Fruit fly (Drosophila melanogaster) whole organism, embryonic: Measurements from ENCODE around the gene Tgt.
A peak's percentile ranks its signal among the peaks of the same experiment; 100 is the strongest.

Experiments used
- CG10565 ChIP-seq: fragments of 200-800 bp; sonication (Bioruptor generic); optimal IDR thresholded peaks from 3 replicates; lab custom pipeline; 2016; ENCODE audit warnings: missing biosample characterization, mild to moderate bottlenecking, missing genetic modification characterization
- CG11247 ChIP-seq: fragments of 200-800 bp; sonication (Bioruptor generic); IDR thresholded peaks from 2 replicates; pipeline ENCODE4 v1.3.6; 2022; ENCODE audit warnings: missing biosample characterization, missing genetic modification characterization
- CG11456 ChIP-seq: fragments of 200-800 bp; sonication (Bioruptor generic); IDR thresholded peaks from 3 replicates; pipeline ENCODE4 v1.3.6; 2022; ENCODE audit warnings: missing biosample characterization, missing genetic modification characterization
- CG11696 ChIP-seq: fragments of 200-800 bp; sonication (Bioruptor generic); IDR thresholded peaks from 2 replicates; pipeline ENCODE4 v1.3.6; 2022; ENCODE audit warnings: missing biosample characterization, missing genetic modification characterization
- CG11723 ChIP-seq: fragments of 200-800 bp; sonication (Bioruptor generic); optimal IDR thresholded peaks from 2 replicates; lab custom pipeline; 2017; ENCODE audit warnings: missing biosample characterization, mild to moderate bottlenecking, missing genetic modification characterization
- CG12391 ChIP-seq: fragments of 200-800 bp; sonication (Bioruptor generic); optimal IDR thresholded peaks from 3 replicates; lab custom pipeline; 2018; ENCODE audit warnings: missing biosample characterization, mild to moderate bottlenecking, missing genetic modification characterization, moderate library complexity
- CG12659 ChIP-seq: fragments of 200-800 bp; sonication (Bioruptor generic); optimal IDR thresholded peaks from 3 replicates; lab custom pipeline; 2017; ENCODE audit warnings: mild to moderate bottlenecking, missing biosample characterization, missing genetic modification reagents, missing genetic modification characterization
- CG14667 ChIP-seq: fragments of 200-800 bp; sonication (Bioruptor generic); IDR thresholded peaks from 2 replicates; pipeline ENCODE4 v1.3.6; 2022; ENCODE audit warnings: missing biosample characterization, missing genetic modification characterization
- CG15269 ChIP-seq: fragments of 200-800 bp; sonication (Bioruptor generic); optimal IDR thresholded peaks from 2 replicates; lab custom pipeline; 2018; ENCODE audit warnings: missing biosample characterization, mild to moderate bottlenecking, missing genetic modification characterization, moderate library complexity
- CG16863 ChIP-seq: fragments of 200-800 bp; sonication (Bioruptor generic); optimal IDR thresholded peaks from 3 replicates; lab custom pipeline; 2016; ENCODE audit warnings: missing biosample characterization, missing genetic modification characterization
- CG1792 ChIP-seq: fragments of 200-800 bp; sonication (Bioruptor generic); optimal IDR thresholded peaks from 2 replicates; lab custom pipeline; 2016; ENCODE audit warnings: missing biosample characterization, missing genetic modification characterization
- CG2199 ChIP-seq: fragments of 200-800 bp; sonication (Bioruptor generic); IDR thresholded peaks from 3 replicates; pipeline ENCODE4 v1.3.6; 2022; ENCODE audit warnings: missing biosample characterization, missing genetic modification characterization
- CG2678 ChIP-seq: fragments of 200-800 bp; sonication (Bioruptor generic); optimal IDR thresholded peaks from 3 replicates; lab custom pipeline; 2019; ENCODE audit warnings: missing biosample characterization, mild to moderate bottlenecking, missing genetic modification characterization, moderate library complexity
- CG2889 ChIP-seq: fragments of 200-800 bp; sonication (Bioruptor generic); IDR thresholded peaks from 3 replicates; pipeline ENCODE4 v1.3.6; 2022; ENCODE audit warnings: missing biosample characterization, missing genetic modification characterization
- CG30403 ChIP-seq: fragments of 200-800 bp; sonication (Bioruptor generic); optimal IDR thresholded peaks from 3 replicates; lab custom pipeline; 2016; ENCODE audit warnings: missing biosample characterization, missing genetic modification characterization
- CG34422 ChIP-seq: fragments of 200-800 bp; sonication (Bioruptor generic); IDR thresholded peaks from 3 replicates; pipeline ENCODE4 v1.3.6; 2022; ENCODE audit warnings: missing biosample characterization, missing genetic modification characterization
- CG5953 ChIP-seq: fragments of 200-800 bp; sonication (Bioruptor generic); IDR thresholded peaks from 2 replicates; pipeline ENCODE4 v1.3.6; 2022; ENCODE audit warnings: missing biosample characterization, missing genetic modification characterization
- CG6175 ChIP-seq: fragments of 200-800 bp; sonication (Bioruptor generic); IDR thresholded peaks from 3 replicates; pipeline ENCODE4 v1.3.6; 2022; ENCODE audit warnings: missing biosample characterization, missing genetic modification characterization
- CG6689 ChIP-seq: fragments of 200-800 bp; sonication (Bioruptor generic); IDR thresholded peaks from 2 replicates; pipeline ENCODE4 v1.3.6; 2022; ENCODE audit warnings: missing biosample characterization, missing genetic modification characterization
- CG6854 ChIP-seq: fragments of 200-800 bp; sonication (Bioruptor generic); optimal IDR thresholded peaks from 3 replicates; lab custom pipeline; 2017; ENCODE audit warnings: missing biosample characterization, mild to moderate bottlenecking, missing genetic modification characterization
- CG7556 ChIP-seq: fragments of 200-800 bp; sonication (Bioruptor generic); optimal IDR thresholded peaks from 2 replicates; lab custom pipeline; 2017; ENCODE audit warnings: missing biosample characterization, mild to moderate bottlenecking, missing genetic modification characterization
- CG7839 ChIP-seq: fragments of 200-800 bp; sonication (Bioruptor generic); optimal IDR thresholded peaks from 3 replicates; lab custom pipeline; 2018; ENCODE audit warnings: missing biosample characterization, mild to moderate bottlenecking, missing genetic modification characterization, moderate library complexity
- CG9797 ChIP-seq: fragments of 200-800 bp; sonication (Bioruptor generic); optimal IDR thresholded peaks from 3 replicates; lab custom pipeline; 2018; ENCODE audit warnings: missing biosample characterization, mild to moderate bottlenecking, missing genetic modification characterization
- CG9817 ChIP-seq: fragments of 200-800 bp; sonication (Bioruptor generic); optimal IDR thresholded peaks from 2 replicates; lab custom pipeline; 2018; ENCODE audit warnings: missing biosample characterization, mild to moderate bottlenecking, missing genetic modification characterization, moderate library complexity
- CHES-1-like ChIP-seq: fragments of 200-800 bp; sonication (Bioruptor generic); optimal IDR thresholded peaks from 2 replicates; lab custom pipeline; 2016; ENCODE audit warnings: missing biosample characterization, missing genetic modification characterization
- CrebB ChIP-seq: fragments of 200-800 bp; sonication (Bioruptor generic); optimal IDR thresholded peaks from 3 replicates; lab custom pipeline; 2018; ENCODE audit warnings: missing biosample characterization, mild to moderate bottlenecking, missing genetic modification characterization
- Eip74EF ChIP-seq, 2 experiments: fragments of 200-800 bp in 1 of 2; fragments of >200 bp in 1 of 2; sonication (Bioruptor generic) in 1 of 2; optimal IDR thresholded peaks; 2 replicates each; lab custom pipeline; 2017 to 2019; ENCODE audit warnings: missing biosample characterization in 2 of 2, missing genetic modification characterization in 2 of 2, mild to moderate bottlenecking in 1 of 2, moderate library complexity in 1 of 2
- GATAe ChIP-seq: fragments of 200-800 bp; sonication (Bioruptor generic); conservative IDR thresholded peaks from 2 replicates; pipeline ENCODE4 v1.3.6; 2022; ENCODE audit warnings: missing biosample characterization, missing genetic modification characterization
- Hr39 ChIP-seq: fragments of >200 bp; optimal IDR thresholded peaks from 2 replicates; lab custom pipeline; 2017
- Mad ChIP-seq: fragments of 200-800 bp; sonication (Bioruptor generic); optimal IDR thresholded peaks from 2 replicates; lab custom pipeline; 2016; ENCODE audit warnings: missing biosample characterization, missing genetic modification characterization
- Nf-YA ChIP-seq: fragments of 200-800 bp; sonication (Bioruptor generic); IDR thresholded peaks from 2 replicates; pipeline ENCODE4 v1.3.6; 2022; ENCODE audit warnings: missing biosample characterization, missing genetic modification characterization
- Nf-YC ChIP-seq: fragments of 200-800 bp; optimal IDR thresholded peaks from 3 replicates; lab custom pipeline; 2019; ENCODE audit warnings: missing biosample characterization, mild to moderate bottlenecking, missing genetic modification characterization, moderate library complexity
- Optix ChIP-seq: fragments of 200-800 bp; sonication (Bioruptor generic); IDR thresholded peaks from 3 replicates; pipeline ENCODE4 v1.3.6; 2022; ENCODE audit warnings: missing biosample characterization, missing genetic modification characterization
- Xrp1 ChIP-seq: fragments of 200-800 bp; sonication (Bioruptor generic); IDR thresholded peaks from 2 replicates; pipeline ENCODE4 v1.3.6; 2022; ENCODE audit warnings: missing biosample characterization, missing genetic modification characterization
- amos ChIP-seq: fragments of 200-800 bp; sonication (Bioruptor generic); IDR thresholded peaks from 2 replicates; pipeline ENCODE4 v1.3.6; 2022; ENCODE audit warnings: missing biosample characterization, missing genetic modification characterization; ENCODE audit not compliant: partially characterized antibody
- aop ChIP-seq: fragments of 200-800 bp; sonication (Bioruptor generic); IDR thresholded peaks from 2 replicates; pipeline ENCODE4 v1.3.6; 2022; ENCODE audit warnings: missing biosample characterization, missing genetic modification characterization
- bigmax ChIP-seq: fragments of 200-800 bp; sonication (Bioruptor generic); optimal IDR thresholded peaks from 2 replicates; lab custom pipeline; 2018; ENCODE audit warnings: missing biosample characterization, mild to moderate bottlenecking, missing genetic modification characterization
- chinmo ChIP-seq: fragments of 200-800 bp; sonication (Bioruptor generic); IDR thresholded peaks from 4 replicates; pipeline ENCODE4 v1.3.6; 2022; ENCODE audit warnings: missing biosample characterization, missing genetic modification characterization; ENCODE audit not compliant: partially characterized antibody
- crol ChIP-seq: fragments of 200-800 bp; sonication (Bioruptor generic); IDR thresholded peaks from 2 replicates; pipeline ENCODE4 v1.3.6; 2022; ENCODE audit warnings: missing biosample characterization, missing genetic modification characterization
- crp ChIP-seq, 2 experiments: fragments of 200-800 bp; sonication (Bioruptor generic); optimal IDR thresholded peaks; 2 replicates in 1 of 2; 3 replicates in 1 of 2; lab custom pipeline; 2017; ENCODE audit warnings: missing biosample characterization in 2 of 2, missing genetic modification characterization in 2 of 2, mild to moderate bottlenecking in 1 of 2, moderate library complexity in 1 of 2
- eve ChIP-seq, 2 experiments: fragments of >200 bp; optimal IDR thresholded peaks; 2 replicates each; lab custom pipeline; 2017; ENCODE audit warnings: missing biosample characterization in 2 of 2, missing genetic modification characterization in 2 of 2
- fru ChIP-seq: fragments of >200 bp; optimal IDR thresholded peaks from 2 replicates; lab custom pipeline; 2017
- gce ChIP-seq: fragments of 200-800 bp; sonication (Bioruptor generic); IDR thresholded peaks from 3 replicates; pipeline ENCODE4 v1.3.6; 2022; ENCODE audit warnings: missing biosample characterization, missing genetic modification characterization
- hbn ChIP-seq: fragments of 200-800 bp; sonication (Bioruptor generic); IDR thresholded peaks from 2 replicates; pipeline ENCODE4 v1.3.6; 2022; ENCODE audit warnings: missing biosample characterization, missing genetic modification characterization; ENCODE audit not compliant: partially characterized antibody
- mam ChIP-seq: fragments of 200-800 bp; sonication (Bioruptor generic); optimal IDR thresholded peaks from 3 replicates; lab custom pipeline; 2016; ENCODE audit warnings: missing biosample characterization, missing genetic modification characterization
- nerfin-1 ChIP-seq: fragments of 200-800 bp; sonication (Bioruptor generic); optimal IDR thresholded peaks from 3 replicates; lab custom pipeline; 2019; ENCODE audit warnings: missing biosample characterization, mild to moderate bottlenecking, missing genetic modification characterization, moderate library complexity
- p53 ChIP-seq: fragments of 200-800 bp; sonication (Bioruptor generic); optimal IDR thresholded peaks from 2 replicates; lab custom pipeline; 2016; ENCODE audit warnings: missing biosample characterization, missing genetic modification characterization
- sc ChIP-seq, 3 experiments: fragments of >200 bp in 2 of 3; fragments of 200-800 bp in 1 of 3; sonication (Bioruptor generic) in 1 of 3; optimal IDR thresholded peaks; 2 replicates in 2 of 3; 3 replicates in 1 of 3; lab custom pipeline; 2017; ENCODE audit warnings: mild to moderate bottlenecking in 1 of 3, missing biosample characterization in 1 of 3, missing genetic modification characterization in 1 of 3, missing genetic modification reagents in 1 of 3
- stc ChIP-seq: fragments of 200-800 bp; sonication (Bioruptor generic); IDR thresholded peaks from 2 replicates; pipeline ENCODE4 v1.3.6; 2022; ENCODE audit warnings: missing biosample characterization, missing genetic modification characterization
- tup ChIP-seq: fragments of 200-800 bp; sonication (Bioruptor generic); optimal IDR thresholded peaks from 2 replicates; lab custom pipeline; 2016; ENCODE audit warnings: missing biosample characterization, mild to moderate bottlenecking, missing genetic modification characterization, moderate library complexity
- tx ChIP-seq: fragments of 200-800 bp; sonication (Bioruptor generic); optimal IDR thresholded peaks from 2 replicates; lab custom pipeline; 2016; ENCODE audit warnings: missing biosample characterization, missing genetic modification characterization
- wdn ChIP-seq: fragments of 200-800 bp; sonication (Bioruptor generic); IDR thresholded peaks from 2 replicates; pipeline ENCODE4 v1.3.6; 2022; ENCODE audit warnings: missing biosample characterization, missing genetic modification characterization

Gene Tgt

DNA sequence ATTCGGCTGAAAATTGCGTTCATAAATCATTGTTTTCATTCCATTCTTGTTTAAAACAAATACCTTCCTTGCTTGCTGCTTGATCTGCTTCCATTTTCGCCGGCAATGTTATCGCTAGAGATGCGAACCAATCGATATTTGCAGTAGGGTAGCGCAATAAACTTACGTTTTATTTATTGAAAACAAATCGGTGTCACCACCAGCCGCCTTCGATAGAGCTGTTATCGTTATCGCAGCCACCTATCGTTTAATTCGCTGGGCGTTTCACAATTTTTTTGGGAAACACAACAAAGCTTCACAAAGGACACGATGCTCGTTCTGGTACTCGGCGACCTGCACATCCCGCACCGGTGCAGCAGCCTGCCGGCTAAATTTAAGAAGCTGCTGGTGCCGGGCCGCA lies 33.3 kb upstream of the Tgt start, which contains the start of the genes Tfb4 and Vps29 (continued):
- TF ChIP-seq CG2678 (tag; lab: Kevin White, UChicago), result no peak
- TF ChIP-seq CG11723, result no peak
- TF ChIP-seq CG10565 (GFP tag; lab: Kevin White, UChicago), result no peak
- no peak for TF ChIP-seq eve (GFP tag; optimal IDR thresholded peaks at IDR 0.05; lab: Kevin White, UChicago)
- TF ChIP-seq nerfin-1 (tag; lab: Kevin White, UChicago), result no peak
- TF ChIP-seq CG7556 (GFP tag; lab: Kevin White, UChicago), result no peak
- TF ChIP-seq amos (GFP tag; lab: Robert Waterston, UW), result peak; percentile 87
- TF ChIP-seq GATAe, result no peak
- peak; percentile 7 for TF ChIP-seq CG9797 (GFP tag; lab: Kevin White, UChicago)
- peak; percentile 7 for TF ChIP-seq tx
- TF ChIP-seq Optix (GFP tag; lab: Robert Waterston, UW), result no peak
- TF ChIP-seq wdn (GFP tag; lab: Robert Waterston, UW), result no peak
- no peak for TF ChIP-seq CG2199
- TF ChIP-seq Hr39 (lab: Kevin White, UChicago), result no peak
- TF ChIP-seq Nf-YA (GFP tag; lab: Robert Waterston, UW), result no peak
- no peak for TF ChIP-seq CG6175 (GFP tag; lab: Robert Waterston, UW)
- TF ChIP-seq CG11696, result no peak
- TF ChIP-seq hbn (GFP tag; lab: Robert Waterston, UW), result peak; percentile 89
- no peak for TF ChIP-seq Nf-YC (tag; lab: Kevin White, UChicago)
- no peak for TF ChIP-seq Mad (GFP tag; lab: Kevin White, UChicago)
- TF ChIP-seq CG2889 (GFP tag; lab: Robert Waterston, UW), result no peak
- no peak; the same call in 2 of the 3 replicates for TF ChIP-seq gce
- TF ChIP-seq crol, result no peak
- TF ChIP-seq CG6854 (GFP tag; lab: Kevin White, UChicago), result no peak
- peak; percentile 49 for TF ChIP-seq tup (GFP tag; lab: Kevin White, UChicago)
- no peak for TF ChIP-seq CG15269 (tag; lab: Kevin White, UChicago)
- peak; percentile 96 for TF ChIP-seq chinmo
- peak; percentile 64 for TF ChIP-seq Xrp1 (GFP tag; lab: Robert Waterston, UW)
- TF ChIP-seq mam (GFP tag; lab: Kevin White, UChicago), result peak; percentile 73
- TF ChIP-seq Eip74EF (GFP tag; optimal IDR thresholded peaks at IDR 0.05; lab: Kevin White, UChicago), result no peak
- peak; percentile 12 for TF ChIP-seq CG16863
- peak in 1 of 2 experiments; percentile 61 for TF ChIP-seq crp (GFP tag; optimal IDR thresholded peaks at IDR 0.05; lab: Kevin White, UChicago)
- no peak for TF ChIP-seq sc (optimal IDR thresholded peaks at IDR 0.05; lab: Kevin White, UChicago)
- TF ChIP-seq sc (GFP tag; optimal IDR thresholded peaks at IDR 0.05; lab: Kevin White, UChicago), result no peak
- no peak for TF ChIP-seq CG5953 (GFP tag; lab: Robert Waterston, UW)
- TF ChIP-seq CG11247, result 0 out of 2 replicates have a peak, but pooled peaks have one; percentile 17
- TF ChIP-seq CG1792, result no peak
- TF ChIP-seq CG7839 (tag; lab: Kevin White, UChicago), result no peak
- no peak for TF ChIP-seq stc (GFP tag; lab: Robert Waterston, UW)
- peak; percentile 51 for TF ChIP-seq CG30403
- TF ChIP-seq bigmax (GFP tag; lab: Kevin White, UChicago), result no peak
- peak; percentile 44 for TF ChIP-seq CG12659 (GFP tag; lab: Kevin White, UChicago)
- TF ChIP-seq CG14667, result no peak
- no peak for TF ChIP-seq aop (GFP tag; lab: Robert Waterston, UW)
- TF ChIP-seq CrebB (tag; lab: Kevin White, UChicago), result no peak
- TF ChIP-seq CHES-1-like, result peak; percentile 65
- no peak for TF ChIP-seq fru (lab: Kevin White, UChicago)
- TF ChIP-seq CG34422 (GFP tag; lab: Robert Waterston, UW), result peak; percentile 68; the same call in 1 of the 3 replicates
- TF ChIP-seq p53 (GFP tag; lab: Kevin White, UChicago), result peak; percentile 7
- TF ChIP-seq CG6689 (GFP tag; lab: Robert Waterston, UW), result peak; percentile 75
- TF ChIP-seq CG11456 (GFP tag; lab: Robert Waterston, UW), result peak; percentile 71; the same call in 2 of the 3 replicates
- TF ChIP-seq CG9817 (tag; lab: Kevin White, UChicago), result no peak
- peak; percentile 43 for TF ChIP-seq CG12391 (tag; lab: Kevin White, UChicago)
